Fruit fly (Drosophila melanogaster): ENCODE data around the gene aly.
A peak's percentile ranks its signal among the peaks of the same experiment; 100 is the strongest.

aly gene

DNA sequence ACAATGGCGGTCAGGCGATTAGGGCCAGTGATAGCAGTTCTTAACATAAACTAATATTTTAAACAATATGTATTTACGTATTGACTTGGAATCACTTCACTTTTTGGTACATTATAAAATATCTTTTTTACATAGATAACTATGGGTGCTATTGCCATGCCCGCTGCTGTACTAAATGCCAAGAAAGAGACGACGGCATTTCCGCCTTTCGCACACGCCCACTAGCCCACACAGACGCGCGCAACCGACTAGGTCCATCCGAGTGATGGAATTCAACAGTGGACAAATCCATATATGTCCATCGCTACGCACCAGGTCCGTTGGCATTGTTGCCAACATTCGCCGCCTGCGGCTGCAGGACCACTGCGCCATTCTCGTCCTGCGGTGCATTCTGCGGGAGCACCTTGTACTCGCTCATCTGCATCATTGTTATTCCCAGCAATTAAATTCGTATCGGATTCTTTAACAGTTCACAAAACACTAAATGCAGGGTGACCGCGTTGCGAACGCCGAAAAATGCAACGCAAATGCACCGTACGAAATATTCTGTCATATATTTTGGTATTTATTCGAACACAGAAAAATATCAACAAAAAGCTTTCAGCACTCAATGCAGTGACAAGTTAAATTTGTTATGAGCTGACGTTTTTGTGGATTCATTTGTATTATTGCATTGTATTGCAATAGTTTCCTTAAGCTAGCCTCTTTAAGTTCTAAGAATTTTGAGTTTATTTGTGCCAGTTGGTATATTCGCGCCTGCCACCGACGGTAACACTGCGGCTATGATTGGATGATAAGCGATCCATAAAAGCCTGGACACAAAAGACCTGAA, 20.2 kb upstream of the aly start, which contains the start of the genes scramb2 and Sk2 (continued):
- TF ChIP-seq CG9609 (GFP tag; optimal IDR thresholded peaks at IDR 0.05) (peak; percentile 76), scrt (GFP tag; optimal IDR thresholded peaks at IDR 0.05) (peak; percentile 91), NC2β (GFP tag; optimal IDR thresholded peaks at IDR 0.05) (peak; percentile 80), CG11696 (GFP tag; IDR thresholded peaks at IDR 0.05) (peak; percentile 100), CG14441 (GFP tag; IDR thresholded peaks at IDR 0.05) (peak; percentile 93), Hey (tag; optimal IDR thresholded peaks at IDR 0.05) (peak; percentile 73), Hmx (GFP tag; optimal IDR thresholded peaks at IDR 0.05) (peak; percentile 76), CG10462 (GFP tag; optimal IDR thresholded peaks at IDR 0.05) (peak; percentile 87), Bdp1 (GFP tag; optimal IDR thresholded peaks at IDR 0.05) (peak; percentile 75), Oli (tag; optimal IDR thresholded peaks at IDR 0.05) (peak; percentile 95), her (GFP tag; optimal IDR thresholded peaks at IDR 0.05) (peak; percentile 82), TFAM (GFP tag; optimal IDR thresholded peaks at IDR 0.05) (peak; percentile 85), CG2678 (tag; optimal IDR thresholded peaks at IDR 0.05) (peak; percentile 97), CG7372 (GFP tag; IDR thresholded peaks at IDR 0.05) (peak; percentile 93), lola (GFP tag; optimal IDR thresholded peaks at IDR 0.05) (peak in 1 of 3 experiments; percentile 87), Poxn (GFP tag; IDR thresholded peaks at IDR 0.05) (peak; percentile 83), sqz (GFP tag; optimal IDR thresholded peaks at IDR 0.05) (peak; percentile 95), peb (GFP tag; IDR thresholded peaks at IDR 0.05) (peak; percentile 84), Myb (GFP tag; optimal IDR thresholded peaks at IDR 0.05) (peak; percentile 76), Ptx1 (GFP tag; IDR thresholded peaks at IDR 0.05) (peak; percentile 92), Ravus (GFP tag; IDR thresholded peaks at IDR 0.05) (peak; percentile 86), CG18476 (GFP tag; optimal IDR thresholded peaks at IDR 0.05) (peak; percentile 91), CG15269 (tag; optimal IDR thresholded peaks at IDR 0.05) (peak; percentile 97), CG4707 (GFP tag; optimal IDR thresholded peaks at IDR 0.05) (peak; percentile 91), CG6654 (GFP tag; optimal IDR thresholded peaks at IDR 0.05) (peak; percentile 84), Atf6 (GFP tag; IDR thresholded peaks at IDR 0.05) (peak; percentile 92), mirr (GFP tag; optimal IDR thresholded peaks at IDR 0.05) (peak; percentile 92), CG1792 (GFP tag; optimal IDR thresholded peaks at IDR 0.05) (peak; percentile 81), br (optimal IDR thresholded peaks at IDR 0.05) (no peak), chif (GFP tag; optimal IDR thresholded peaks at IDR 0.05) (peak; percentile 77 to 89), slp2 (GFP tag; optimal IDR thresholded peaks at IDR 0.05) (peak; percentile 87), dm (GFP tag; optimal IDR thresholded peaks at IDR 0.05) (peak; percentile 55), Hr39 (optimal IDR thresholded peaks at IDR 0.05) (no peak), h (optimal IDR thresholded peaks at IDR 0.05) (no peak), pita (GFP tag; optimal IDR thresholded peaks at IDR 0.05) (no peak), B-H2 (GFP tag; optimal IDR thresholded peaks at IDR 0.05) (peak; percentile 89), fd64A (GFP tag; optimal IDR thresholded peaks at IDR 0.05) (peak; percentile 95), CG12104 (GFP tag; optimal IDR thresholded peaks at IDR 0.05) (peak; percentile 93), CG2199 (GFP tag; IDR thresholded peaks at IDR 0.05) (peak; percentile 94), CG3407 (GFP tag; optimal IDR thresholded peaks at IDR 0.05) (peak; percentile 87), Sry-β (GFP tag; optimal IDR thresholded peaks at IDR 0.05) (peak; percentile 46), CG2116 (GFP tag; optimal IDR thresholded peaks at IDR 0.05) (peak; percentile 72), Pdp1 (GFP tag; optimal IDR thresholded peaks at IDR 0.05) (peak; percentile 83 to 86), HmgD (GFP tag; optimal IDR thresholded peaks at IDR 0.05) (peak; percentile 8), dmrt99B (tag; optimal IDR thresholded peaks at IDR 0.05) (peak; percentile 96), CG11398 (GFP tag; optimal IDR thresholded peaks at IDR 0.05) (peak; percentile 78), CG2129 (GFP tag; IDR thresholded peaks at IDR 0.05; ENCODE audit: partially characterized antibody) (no peak), ap (GFP tag; IDR thresholded peaks at IDR 0.05) (peak; percentile 94), exex (tag; optimal IDR thresholded peaks at IDR 0.05) (peak; percentile 71), hb (GFP tag; IDR thresholded peaks at IDR 0.05; ENCODE audit: partially characterized antibody) (no peak)

Data from whole organism, embryonic.